Worm (Caenorhabditis elegans) whole organism, young adult: ENCODE measurements around the gene srsy-2.
A peak's percentile ranks its signal among the peaks of the same experiment; 100 is the strongest.

Experiments used
- B0035.1 ChIP-seq: sonication (generic microtip); optimal IDR thresholded peaks from 2 replicates; lab custom pipeline; 2016; ENCODE audit warnings: missing genetic modification characterization, mild to moderate bottlenecking, missing compliant biosample characterization, missing genotype, missing genetic modification reagents
- B0336.3 ChIP-seq: fragments of 200-800 bp; sonication (Bioruptor generic); IDR thresholded peaks from 2 replicates; pipeline ENCODE4 v1.3.6; 2022; ENCODE audit warnings: missing genetic modification characterization, missing compliant biosample characterization
- C17E4.6 ChIP-seq: fragments of 200-800 bp; sonication (Bioruptor generic); IDR thresholded peaks from 2 replicates; pipeline ENCODE4 v1.3.6; 2022; ENCODE audit warnings: missing genetic modification reagents, missing genetic modification characterization, missing compliant biosample characterization
- D2030.7 ChIP-seq: fragments of 200-800 bp; sonication (Bioruptor generic); IDR thresholded peaks from 2 replicates; pipeline ENCODE4 v1.3.6; 2022; ENCODE audit warnings: missing genetic modification reagents, missing genetic modification characterization, missing compliant biosample characterization
- F23B12.7 ChIP-seq: sonication (generic microtip); optimal IDR thresholded peaks from 2 replicates; lab custom pipeline; 2017; ENCODE audit warnings: missing genetic modification characterization, mild to moderate bottlenecking, missing compliant biosample characterization, antibody characterized with exemption, moderate library complexity; ENCODE audit not compliant: insufficient read depth
- F33H1.4 ChIP-seq: fragments of 200-800 bp; sonication (Bioruptor generic); IDR thresholded peaks from 2 replicates; pipeline ENCODE4 v1.3.6; 2022; ENCODE audit warnings: missing genetic modification reagents, missing genetic modification characterization, missing compliant biosample characterization
- F37B4.10 ChIP-seq: fragments of 200-800 bp; sonication (Bioruptor generic); IDR thresholded peaks from 2 replicates; pipeline ENCODE4 v1.3.6; 2022; ENCODE audit warnings: missing genetic modification characterization, missing compliant biosample characterization
- K12H6.12 ChIP-seq: fragments of 200-800 bp; sonication (Bioruptor generic); optimal IDR thresholded peaks from 2 replicates; lab custom pipeline; 2018; ENCODE audit warnings: mild to moderate bottlenecking, missing genetic modification characterization, missing compliant biosample characterization
- T07F8.4 ChIP-seq: sonication (generic microtip); optimal IDR thresholded peaks from 2 replicates; lab custom pipeline; 2016; ENCODE audit warnings: mild to moderate bottlenecking, missing genetic modification characterization, moderate library complexity, missing compliant biosample characterization
- Y53F4B.3 ChIP-seq: fragments of 200-800 bp; sonication (Bioruptor generic); IDR thresholded peaks from 2 replicates; pipeline ENCODE4 v1.3.6; 2022; ENCODE audit warnings: missing genetic modification reagents, missing genetic modification characterization, missing compliant biosample characterization
- Y53G8AR.9 ChIP-seq: fragments of 200-800 bp; sonication (Bioruptor generic); conservative IDR thresholded peaks from 2 replicates; pipeline ENCODE4 v1.3.6; 2022; ENCODE audit warnings: missing genetic modification reagents, missing genetic modification characterization, missing compliant biosample characterization
- Y56A3A.18 ChIP-seq: fragments of 200-800 bp; sonication (Bioruptor generic); IDR thresholded peaks from 2 replicates; pipeline ENCODE4 v1.3.6; 2022; ENCODE audit warnings: missing genetic modification reagents, missing genetic modification characterization, missing compliant biosample characterization
- aptf-3 ChIP-seq: fragments of 200-800 bp; sonication (Bioruptor generic); IDR thresholded peaks from 2 replicates; pipeline ENCODE4 v1.3.6; 2022; ENCODE audit warnings: missing genetic modification characterization, missing compliant biosample characterization
- athp-1 ChIP-seq: sonication (generic microtip); optimal IDR thresholded peaks from 2 replicates; lab custom pipeline; 2017; ENCODE audit warnings: mild to moderate bottlenecking, missing genetic modification characterization, missing compliant biosample characterization
- bed-2 ChIP-seq: fragments of 200-800 bp; sonication (Bioruptor generic); IDR thresholded peaks from 2 replicates; pipeline ENCODE4 v1.3.6; 2022; ENCODE audit warnings: missing genetic modification reagents, missing genetic modification characterization, missing compliant biosample characterization
- ceh-100 ChIP-seq: fragments of 200-800 bp; sonication (Bioruptor generic); IDR thresholded peaks from 2 replicates; pipeline ENCODE4 v1.3.6; 2022; ENCODE audit warnings: missing genetic modification reagents, missing genetic modification characterization, missing compliant biosample characterization
- ceh-27 ChIP-seq: fragments of 200-800 bp; sonication (Bioruptor generic); optimal IDR thresholded peaks from 2 replicates; lab custom pipeline; 2018; ENCODE audit warnings: mild to moderate bottlenecking, missing genetic modification characterization, moderate library complexity, missing compliant biosample characterization
- efl-1 ChIP-seq: fragments of 150-350 bp; optimal IDR thresholded peaks from 2 replicates; lab custom pipeline; 2014; ENCODE audit warnings: missing biosample characterization, missing genetic modification reagents, missing genetic modification characterization
- gei-17 ChIP-seq: fragments of 200-800 bp; sonication (Bioruptor generic); optimal IDR thresholded peaks from 2 replicates; lab custom pipeline; 2018; ENCODE audit warnings: mild to moderate bottlenecking, missing genetic modification characterization, missing compliant biosample characterization
- him-1 ChIP-seq: sonication (generic microtip); optimal IDR thresholded peaks from 2 replicates; lab custom pipeline; 2016; ENCODE audit warnings: missing genotype, missing genetic modification reagents, missing genetic modification characterization, missing compliant biosample characterization
- hmg-20 ChIP-seq: fragments of 200-800 bp; sonication (Bioruptor generic); IDR thresholded peaks from 2 replicates; pipeline ENCODE4 v1.3.6; 2022; ENCODE audit warnings: missing genetic modification reagents, missing genetic modification characterization, missing compliant biosample characterization
- hrde-1 ChIP-seq: sonication (generic microtip); optimal IDR thresholded peaks from 2 replicates; lab custom pipeline; 2016; ENCODE audit warnings: missing genetic modification characterization, mild to moderate bottlenecking, missing compliant biosample characterization, moderate library complexity, missing genotype, missing genetic modification reagents, borderline replicate concordance
- let-526 ChIP-seq: fragments of 200-800 bp; sonication (Bioruptor generic); IDR thresholded peaks from 2 replicates; pipeline ENCODE4 v1.3.6; 2022; ENCODE audit warnings: missing genetic modification reagents, missing genetic modification characterization, missing compliant biosample characterization
- lin-26 ChIP-seq: fragments of 200-800 bp; sonication (Bioruptor generic); IDR thresholded peaks from 2 replicates; pipeline ENCODE4 v1.3.6; 2022; ENCODE audit warnings: missing genetic modification reagents, missing genetic modification characterization, missing compliant biosample characterization
- lin-40 ChIP-seq: sonication (generic microtip); optimal IDR thresholded peaks from 2 replicates; lab custom pipeline; 2016; ENCODE audit warnings: missing genetic modification characterization, mild to moderate bottlenecking, missing compliant biosample characterization, missing genotype, missing genetic modification reagents
- lsl-1 ChIP-seq: fragments of 200-800 bp; sonication (Bioruptor generic); optimal IDR thresholded peaks from 2 replicates; lab custom pipeline; 2018; ENCODE audit warnings: mild to moderate bottlenecking, missing genetic modification characterization, moderate library complexity, missing compliant biosample characterization
- madf-3 ChIP-seq: fragments of 200-800 bp; sonication (Bioruptor generic); IDR thresholded peaks from 2 replicates; pipeline ENCODE4 v1.3.6; 2022; ENCODE audit warnings: missing genetic modification reagents, missing genetic modification characterization, missing compliant biosample characterization
- madf-6 ChIP-seq: fragments of 200-800 bp; sonication (Bioruptor generic); IDR thresholded peaks from 2 replicates; pipeline ENCODE4 v1.3.6; 2022; ENCODE audit warnings: missing genetic modification reagents, missing genetic modification characterization, missing compliant biosample characterization
- mxl-1 ChIP-seq: sonication (generic microtip); optimal IDR thresholded peaks from 2 replicates; lab custom pipeline; 2016; ENCODE audit warnings: missing genetic modification characterization, missing compliant biosample characterization
- nfya-1 ChIP-seq: sonication (generic microtip); optimal IDR thresholded peaks from 2 replicates; lab custom pipeline; 2017; ENCODE audit warnings: antibody characterized with exemption, missing compliant biosample characterization, missing genetic modification characterization, borderline replicate concordance; ENCODE audit not compliant: insufficient read depth
- nhr-120 ChIP-seq: fragments of 200-800 bp; sonication (Bioruptor generic); IDR thresholded peaks from 2 replicates; pipeline ENCODE4 v1.3.6; 2022; ENCODE audit warnings: missing genetic modification characterization, missing compliant biosample characterization
- nhr-27 ChIP-seq: fragments of 200-800 bp; sonication (Bioruptor generic); optimal IDR thresholded peaks from 2 replicates; lab custom pipeline; 2018; ENCODE audit warnings: mild to moderate bottlenecking, missing genetic modification characterization, moderate library complexity, missing compliant biosample characterization
- nhr-80 ChIP-seq: sonication (generic microtip); optimal IDR thresholded peaks from 2 replicates; lab custom pipeline; 2016; ENCODE audit warnings: missing genetic modification characterization, missing compliant biosample characterization
- nhr-90 ChIP-seq: sonication (generic microtip); optimal IDR thresholded peaks from 2 replicates; lab custom pipeline; 2016; ENCODE audit warnings: missing genotype, mild to moderate bottlenecking, missing genetic modification characterization, missing compliant biosample characterization
- pha-4 ChIP-seq: fragments of 150-350 bp; sonication (generic microtip); optimal IDR thresholded peaks from 2 replicates; lab custom pipeline; 2014; ENCODE audit warnings: missing biosample characterization, missing genetic modification reagents, missing genetic modification characterization
- rpc-1 ChIP-seq, 2 experiments: fragments of 150-350 bp in 1 of 2; sonication (generic microtip) in 1 of 2; optimal IDR thresholded peaks; 2 replicates each; lab custom pipeline; 2014 to 2018; ENCODE audit warnings: missing biosample characterization in 1 of 2, missing genetic modification characterization in 1 of 2, missing genetic modification reagents in 1 of 2, missing genotype in 1 of 2
- sdz-38 ChIP-seq: sonication (generic microtip); optimal IDR thresholded peaks from 2 replicates; lab custom pipeline; 2016; ENCODE audit warnings: missing genotype, missing genetic modification characterization, missing compliant biosample characterization
- snpc-1.1 ChIP-seq: sonication (generic microtip); optimal IDR thresholded peaks from 2 replicates; lab custom pipeline; 2017; ENCODE audit warnings: missing genetic modification characterization, mild to moderate bottlenecking, missing compliant biosample characterization, antibody characterized with exemption, moderate library complexity, missing genotype, missing genetic modification reagents; ENCODE audit not compliant: insufficient read depth
- snpc-1.3 ChIP-seq: sonication (generic microtip); optimal IDR thresholded peaks from 2 replicates; lab custom pipeline; 2017; ENCODE audit warnings: missing genetic modification characterization, mild to moderate bottlenecking, missing compliant biosample characterization, antibody characterized with exemption, moderate library complexity, missing genotype, missing genetic modification reagents; ENCODE audit not compliant: insufficient read depth
- snpc-4 ChIP-seq, 5 experiments: fragments of 150-350 bp in 1 of 5; sonication (generic microtip) in 4 of 5; optimal IDR thresholded peaks; 2 replicates each; lab custom pipeline; 2014 to 2018; ENCODE audit warnings: missing genetic modification characterization in 5 of 5, missing biosample characterization in 3 of 5, antibody characterized with exemption in 2 of 5, mild to moderate bottlenecking in 2 of 5, missing compliant biosample characterization in 2 of 5, missing genotype in 2 of 5, moderate library complexity in 2 of 5, missing genetic modification reagents in 1 of 5
- sptf-2 ChIP-seq: fragments of 200-800 bp; sonication (Bioruptor generic); optimal IDR thresholded peaks from 2 replicates; lab custom pipeline; 2018; ENCODE audit warnings: mild to moderate bottlenecking, missing genetic modification characterization, missing compliant biosample characterization
- tbx-9 ChIP-seq: sonication (generic microtip); optimal IDR thresholded peaks from 2 replicates; lab custom pipeline; 2016; ENCODE audit warnings: borderline replicate concordance, missing genetic modification characterization, inconsistent platforms, missing compliant biosample characterization
- tlf-1 ChIP-seq: fragments of 200-800 bp; sonication (Bioruptor generic); optimal IDR thresholded peaks from 2 replicates; lab custom pipeline; 2018; ENCODE audit warnings: mild to moderate bottlenecking, missing genetic modification characterization, missing compliant biosample characterization
- unc-62 ChIP-seq: fragments of 150-350 bp; optimal IDR thresholded peaks from 2 replicates; lab custom pipeline; 2014; ENCODE audit warnings: missing biosample characterization, missing genetic modification reagents, missing genetic modification characterization
- xnd-1 ChIP-seq: sonication (generic microtip); optimal IDR thresholded peaks from 2 replicates; lab custom pipeline; 2016; ENCODE audit warnings: missing genotype, missing genetic modification reagents, missing genetic modification characterization, missing compliant biosample characterization
- ztf-22 ChIP-seq: fragments of 200-800 bp; sonication (Bioruptor generic); optimal IDR thresholded peaks from 2 replicates; lab custom pipeline; 2018; ENCODE audit warnings: mild to moderate bottlenecking, missing genetic modification characterization, moderate library complexity, missing compliant biosample characterization

Gene srsy-2

DNA sequence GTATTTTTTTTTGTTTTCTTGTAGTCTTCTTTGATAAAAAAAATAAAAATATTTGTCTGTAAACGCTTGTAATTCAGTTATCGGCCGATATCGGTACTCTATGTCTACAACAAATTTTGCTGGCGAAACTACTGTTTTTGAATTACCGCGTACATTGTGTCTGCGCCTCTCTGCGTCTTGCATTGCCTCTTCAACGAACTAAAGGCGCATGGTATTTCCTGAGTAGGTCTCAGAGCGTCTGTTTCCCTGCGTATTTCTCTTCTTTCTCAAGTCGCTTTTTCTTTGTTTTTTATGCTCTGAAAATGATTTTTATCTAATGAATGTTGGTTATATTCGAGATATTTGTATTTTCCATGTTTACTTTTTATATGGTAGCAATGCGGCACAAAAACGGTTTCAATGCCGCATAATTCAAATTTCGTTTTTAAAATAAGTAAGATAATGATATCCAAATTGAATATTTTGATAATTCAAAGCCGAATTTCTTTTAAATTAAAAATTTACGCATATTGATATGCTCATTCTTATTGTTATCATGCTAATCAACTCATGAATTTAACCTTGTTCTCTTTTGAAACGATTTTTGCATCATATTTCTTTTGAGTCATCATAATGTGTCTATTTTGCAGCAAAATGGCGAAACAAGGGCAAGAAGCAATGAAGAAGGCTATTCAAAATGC is 24.0 kb upstream of the srsy-2 start, which contains the start of gene phb-2 (continued):
- TF ChIP-seq C17E4.6 (GFP tag; lab: Robert Waterston, UW) (peak; percentile 39; the same call in 1 of the 2 replicates), mxl-1 (no peak), Y53G8AR.9 (GFP tag; lab: Robert Waterston, UW) (0 out of 2 replicates have a peak, but pooled peaks have one; percentile 29), athp-1 (tag; lab: Kevin White, UChicago) (no peak), aptf-3 (GFP tag; lab: Robert Waterston, UW) (no peak), pha-4 (tag; lab: Kevin White, UChicago) (peak; percentile 51), tlf-1 (GFP tag; lab: Kevin White, UChicago) (no peak), bed-2 (GFP tag; lab: Robert Waterston, UW) (no peak), xnd-1 (tag; lab: Kevin White, UChicago) (no peak), snpc-4 (GFP tag; optimal IDR thresholded peaks at IDR 0.05; lab: Kevin White, UChicago) (no peak), snpc-4 (tag; optimal IDR thresholded peaks at IDR 0.05; lab: Kevin White, UChicago) (peak; percentile 5 to 51 (median 15)), snpc-1.1 (tag; lab: Kevin White, UChicago) (no peak), K12H6.12 (tag; lab: Kevin White, UChicago) (peak; percentile 25), Y53F4B.3 (GFP tag; lab: Robert Waterston, UW) (no peak), B0336.3 (no peak), lsl-1 (GFP tag; lab: Kevin White, UChicago) (peak; percentile 50), ceh-100 (GFP tag; lab: Robert Waterston, UW) (peak; percentile 41; the same call in 1 of the 2 replicates), sptf-2 (no peak), nhr-80 (tag; lab: Kevin White, UChicago) (peak; percentile 13), rpc-1 (optimal IDR thresholded peaks at IDR 0.05; lab: Kevin White, UChicago) (no peak), rpc-1 (tag; optimal IDR thresholded peaks at IDR 0.05; lab: Kevin White, UChicago) (no peak), snpc-1.3 (peak; percentile 64), nhr-120 (GFP tag; lab: Robert Waterston, UW) (no peak), lin-26 (GFP tag; lab: Robert Waterston, UW) (peak; percentile 26; the same call in 1 of the 2 replicates), B0035.1 (tag; lab: Kevin White, UChicago) (no peak), D2030.7 (GFP tag; lab: Robert Waterston, UW) (peak; percentile 37), unc-62 (GFP tag; lab: Kevin White, UChicago) (no peak), sdz-38 (tag; lab: Kevin White, UChicago) (no peak), madf-6 (peak; percentile 55), let-526 (GFP tag; lab: Robert Waterston, UW) (0 out of 2 replicates have a peak, but pooled peaks have one; percentile 7), tbx-9 (tag; lab: Kevin White, UChicago) (no peak), nhr-90 (tag; lab: Kevin White, UChicago) (no peak), F33H1.4 (GFP tag; lab: Robert Waterston, UW) (peak; percentile 84), nhr-27 (no peak), gei-17 (no peak), lin-40 (tag; lab: Kevin White, UChicago) (peak; percentile 38), hmg-20 (GFP tag; lab: Robert Waterston, UW) (no peak), ceh-27 (GFP tag; lab: Kevin White, UChicago) (peak; percentile 68), T07F8.4 (tag; lab: Kevin White, UChicago) (no peak), hrde-1 (no peak), madf-3 (GFP tag; lab: Robert Waterston, UW) (no peak), efl-1 (GFP tag; lab: Kevin White, UChicago) (peak; percentile 83), him-1 (tag; lab: Kevin White, UChicago) (no peak), F23B12.7 (tag; lab: Kevin White, UChicago) (peak; percentile 95), ztf-22 (GFP tag; lab: Kevin White, UChicago) (no peak), nfya-1 (tag; lab: Kevin White, UChicago) (no peak), F37B4.10 (no peak), Y56A3A.18 (GFP tag; lab: Robert Waterston, UW) (no peak)
